Worm (Caenorhabditis elegans) whole organism, L2 larva: ENCODE measurements around the gene C06A8.8.

Experiments used
- ZK546.5 ChIP-seq: sonication (generic microtip); optimal IDR thresholded peaks from 2 replicates; lab custom pipeline; 2017; ENCODE audit warnings: missing biosample characterization, missing genetic modification characterization
- ama-1 ChIP-seq: fragments of 150-350 bp; optimal IDR thresholded peaks from 2 replicates; lab custom pipeline; 2018; ENCODE audit warnings: inconsistent platforms
- blmp-1 ChIP-seq: sonication (generic microtip); optimal IDR thresholded peaks from 2 replicates; lab custom pipeline; 2017; ENCODE audit warnings: missing genetic modification characterization, mild to moderate bottlenecking, missing compliant biosample characterization, antibody characterized with exemption, moderate library complexity; ENCODE audit not compliant: insufficient read depth
- nhr-11 ChIP-seq: fragments of 150-350 bp; optimal IDR thresholded peaks from 2 replicates; lab custom pipeline; 2014; ENCODE audit warnings: missing biosample characterization, missing genetic modification characterization
- nhr-21 ChIP-seq: fragments of 150-350 bp; optimal IDR thresholded peaks from 2 replicates; lab custom pipeline; 2014; ENCODE audit warnings: missing biosample characterization, missing genetic modification characterization
- nhr-6 ChIP-seq: fragments of 150-350 bp; optimal IDR thresholded peaks from 2 replicates; lab custom pipeline; 2014; ENCODE audit warnings: missing biosample characterization, missing genetic modification characterization
- snpc-4 ChIP-seq: fragments of 150-350 bp; optimal IDR thresholded peaks from 2 replicates; lab custom pipeline; 2014; ENCODE audit warnings: missing biosample characterization, missing genetic modification characterization
- unc-62 ChIP-seq: fragments of 150-350 bp; optimal IDR thresholded peaks from 2 replicates; lab custom pipeline; 2014; ENCODE audit warnings: missing biosample characterization, missing genetic modification reagents, missing genetic modification characterization
- ztf-11 ChIP-seq: sonication (generic microtip); optimal IDR thresholded peaks from 2 replicates; lab custom pipeline; 2017; ENCODE audit warnings: missing biosample characterization, missing genetic modification characterization

DNA sequence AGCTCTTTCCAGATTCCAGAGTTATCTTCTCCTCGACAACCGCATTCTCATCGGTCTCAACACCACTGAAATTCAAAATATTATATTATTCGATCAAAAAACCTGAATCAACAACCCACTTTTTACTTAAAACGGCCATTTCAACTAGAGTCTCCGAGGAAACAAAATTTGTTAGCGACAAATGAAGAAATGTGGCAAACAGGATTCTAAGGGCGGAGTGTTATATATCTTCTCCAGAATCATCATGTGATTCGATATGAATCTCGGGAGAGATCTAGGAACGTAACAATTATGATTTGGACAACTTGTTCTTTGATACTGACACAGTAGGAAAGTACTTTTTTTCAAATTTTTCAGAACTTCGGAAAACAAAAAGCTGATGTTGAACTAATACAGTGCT, 4.4 kb upstream of the C06A8.8 start:
- TF ChIP-seq ZK546.5 (no peak), ztf-11 (no peak), nhr-6 (no peak), nhr-21 (tag; lab: Kevin White, UChicago) (no peak), unc-62 (GFP tag; lab: Kevin White, UChicago) (no peak), snpc-4 (tag; lab: Kevin White, UChicago) (no peak), nhr-11 (tag; lab: Kevin White, UChicago) (no peak), blmp-1 (tag; lab: Kevin White, UChicago) (no peak), ama-1 (lab: Kevin White, UChicago) (no peak)
